Fruit fly (Drosophila melanogaster): ENCODE measurements around the gene Es2.

dm6 chrX:8419534-8419933 lies 41.7 kb upstream of the Es2 start:
- TF ChIP-seq Sin3A (optimal IDR thresholded peaks at IDR 0.05) (no peak), Myc (optimal IDR thresholded peaks at IDR 0.05) (no peak)
